Worm (Caenorhabditis elegans) whole organism, dauer: Measurements from ENCODE around the gene srt-28.

Experiments
- unc-62 ChIP-seq: sonication (generic microtip); optimal IDR thresholded peaks from 2 replicates; lab custom pipeline; 2017; ENCODE audit warnings: missing biosample characterization, missing genetic modification reagents, missing genetic modification characterization

The srt-28 gene

ce11 chrV:2727101-2727500 is 13.7 kb upstream of the srt-28 start, which contains the start of gene str-13:
Gene str-13, minus strand, starts transcription at chrV:2727201.
- TF ChIP-seq unc-62 (GFP tag; lab: Kevin White, UChicago) = no peak

- no peak for TF ChIP-seq unc-62 (GFP tag; lab: Kevin White, UChicago)
These were observed 11.8 kb upstream of the srt-28 start, which contains the start of gene srg-59 for ce11 chrV:2725225-2725624. Gene srg-59, minus strand, starts transcription at chrV:2725325.

DNA sequence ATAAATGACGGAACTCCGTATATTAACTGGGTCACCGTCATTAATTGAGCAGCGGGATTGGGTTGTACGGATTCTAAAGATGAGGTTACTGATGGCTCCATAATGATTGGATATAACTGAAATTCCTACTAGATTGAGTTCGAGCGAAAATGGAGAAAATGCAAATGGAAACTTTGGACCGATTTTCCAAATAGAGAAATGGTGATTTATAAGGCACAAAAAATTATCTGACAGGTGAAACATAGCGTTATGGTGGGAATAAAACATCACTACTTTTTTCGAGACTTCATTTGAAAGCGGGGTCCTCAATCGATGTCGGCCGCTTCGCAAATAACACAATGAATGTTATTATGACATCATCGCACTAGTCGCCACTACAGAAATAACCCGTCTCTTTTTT is 9.1 kb upstream of the srt-28 start, which contains the start of gene srg-60:
srg-60 (minus strand) TSS at position 101 of the 400 bp plus-strand sequence.
- TF ChIP-seq unc-62 (GFP tag; lab: Kevin White, UChicago) = no peak

ce11 chrV:2720763-2721162 is 7.3 kb upstream of the srt-28 start, which contains the start of gene srt-27:
Gene srt-27, minus strand, starts transcription at chrV:2720863.
- no peak for TF ChIP-seq unc-62 (GFP tag; lab: Kevin White, UChicago)

DNA sequence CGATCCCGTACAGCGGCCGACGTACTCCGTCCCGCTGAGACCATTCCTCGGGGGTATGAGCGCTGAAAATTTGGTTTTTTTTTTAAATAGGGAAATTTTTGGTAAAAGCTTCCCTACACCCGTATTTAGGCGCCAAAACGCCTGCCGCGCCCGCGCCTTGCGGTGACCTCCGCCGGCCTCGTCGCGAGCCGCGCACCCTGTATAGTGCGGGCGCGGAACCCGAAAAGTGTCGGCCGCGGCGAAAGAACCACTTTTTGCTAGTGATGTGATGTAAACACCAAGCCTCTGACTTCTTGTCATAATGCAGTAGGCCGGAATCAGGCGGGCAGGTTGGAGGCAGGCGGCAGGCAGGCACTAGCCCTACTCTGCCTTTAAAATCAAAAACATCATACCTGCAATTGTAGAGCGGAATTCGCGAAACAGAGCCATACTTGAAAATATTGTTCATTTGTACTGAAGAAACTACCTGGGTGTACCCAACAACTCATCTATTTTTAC is 5.3 kb upstream of the srt-28 start, which contains the start of gene srt-29:
srt-29 (minus strand) TSS at position 448 of the 498 bp plus-strand sequence.
- TF ChIP-seq unc-62 (GFP tag; lab: Kevin White, UChicago) = no peak

DNA sequence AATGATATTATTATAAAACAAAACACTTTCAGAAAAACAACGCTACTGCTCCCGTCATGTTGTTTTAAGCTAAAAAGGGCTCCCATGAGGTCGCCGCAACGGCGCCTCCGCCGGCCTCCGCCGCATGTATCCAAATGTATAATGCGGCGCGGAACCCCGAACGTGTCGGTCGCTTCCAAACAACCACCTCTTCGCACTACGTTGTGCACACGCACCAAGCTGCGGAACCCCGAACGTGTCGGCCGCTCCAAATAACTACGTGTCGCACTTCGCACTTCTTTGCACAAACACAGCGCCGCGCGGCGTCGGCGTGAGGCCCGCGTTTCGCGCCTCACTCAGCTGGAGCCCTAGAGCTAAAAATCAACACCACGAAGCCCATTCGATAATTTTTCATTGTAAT is 3.5 kb upstream of the srt-28 start:
- TF ChIP-seq unc-62 (GFP tag; lab: Kevin White, UChicago) = no peak

ce11 chrV:2711429-2711828 is 2.0 kb downstream of the srt-28 start, which contains the start of gene C24B9.3:
Gene C24B9.3, minus strand, starts transcription at chrV:2711599.
- TF ChIP-seq unc-62 (GFP tag; lab: Kevin White, UChicago) = no peak

- TF ChIP-seq unc-62 (GFP tag; lab: Kevin White, UChicago) = no peak
These were observed 3.2 kb downstream of the srt-28 start for ce11 chrV:2710192-2710591.

DNA sequence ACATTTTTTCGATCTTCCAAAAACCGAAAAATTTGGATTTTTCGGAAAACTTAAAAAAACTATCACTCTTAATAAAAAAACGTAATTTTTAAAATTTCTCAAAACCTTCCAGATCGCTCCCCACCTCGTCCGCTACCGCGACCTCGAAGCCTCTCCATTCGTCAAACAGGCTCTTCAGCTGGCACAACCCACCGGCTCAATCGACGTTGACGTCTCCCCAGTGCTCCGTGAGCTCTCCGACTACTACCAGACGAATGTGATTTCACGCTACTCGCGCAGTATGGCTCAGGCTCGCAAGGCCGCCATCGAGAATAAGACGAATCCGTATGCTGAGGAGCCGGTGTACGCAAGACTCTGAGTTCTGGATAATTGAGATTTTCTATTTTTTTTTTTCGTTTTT is 7.1 kb downstream of the srt-28 start:
- no peak for TF ChIP-seq unc-62 (GFP tag; lab: Kevin White, UChicago)

DNA sequence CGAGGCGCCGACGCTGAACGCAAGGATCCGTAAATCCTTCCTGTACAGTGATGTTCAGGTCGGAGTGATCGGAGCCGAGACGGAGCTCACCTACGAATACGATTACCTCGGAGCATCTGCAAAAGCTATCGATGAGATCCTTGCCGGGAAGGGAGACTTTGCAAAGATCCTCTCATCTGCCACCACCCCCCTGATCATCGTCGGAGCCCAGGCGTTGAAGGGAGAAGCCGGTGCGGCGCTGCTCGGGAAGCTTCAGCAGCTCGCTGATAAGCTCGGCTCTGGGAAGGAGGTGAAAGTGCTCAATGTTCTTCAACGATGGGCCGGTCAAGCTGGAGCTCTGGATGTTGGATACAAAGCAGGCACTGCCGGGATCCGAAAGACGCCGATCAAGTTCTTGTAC is 10.1 kb downstream of the srt-28 start:
- no peak for TF ChIP-seq unc-62 (GFP tag; lab: Kevin White, UChicago)

ce11 chrV:2702883-2703282 is 10.5 kb downstream of the srt-28 start:
- no peak for TF ChIP-seq unc-62 (GFP tag; lab: Kevin White, UChicago)

DNA sequence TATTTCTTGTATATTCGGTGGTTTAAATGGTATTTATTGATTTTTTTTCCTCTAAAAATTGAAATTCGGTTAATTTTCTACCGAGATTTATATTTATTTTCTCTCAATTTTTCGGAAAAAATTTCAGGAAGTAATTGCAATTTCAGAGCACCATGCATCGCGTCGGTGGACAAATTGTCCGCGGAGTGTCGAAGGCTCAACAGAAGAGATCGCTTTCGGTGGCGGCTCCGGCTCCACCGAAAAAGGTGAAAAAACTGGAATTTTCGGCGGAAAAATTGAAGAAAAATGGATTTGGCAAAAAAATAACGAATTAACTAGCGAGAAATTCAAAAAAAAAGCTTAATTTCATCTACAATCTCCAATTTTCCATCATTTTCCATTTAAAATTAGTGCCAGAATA is 14.6 kb downstream of the srt-28 start, which contains the start of gene nuo-5:
nuo-5 (plus strand) TSS at position 147 of the 400 bp plus-strand sequence.
- TF ChIP-seq unc-62 (GFP tag; lab: Kevin White, UChicago) = no peak

- TF ChIP-seq unc-62 (GFP tag; lab: Kevin White, UChicago) = no peak
These were observed 15.7 kb downstream of the srt-28 start for ce11 chrV:2697693-2698092.

DNA sequence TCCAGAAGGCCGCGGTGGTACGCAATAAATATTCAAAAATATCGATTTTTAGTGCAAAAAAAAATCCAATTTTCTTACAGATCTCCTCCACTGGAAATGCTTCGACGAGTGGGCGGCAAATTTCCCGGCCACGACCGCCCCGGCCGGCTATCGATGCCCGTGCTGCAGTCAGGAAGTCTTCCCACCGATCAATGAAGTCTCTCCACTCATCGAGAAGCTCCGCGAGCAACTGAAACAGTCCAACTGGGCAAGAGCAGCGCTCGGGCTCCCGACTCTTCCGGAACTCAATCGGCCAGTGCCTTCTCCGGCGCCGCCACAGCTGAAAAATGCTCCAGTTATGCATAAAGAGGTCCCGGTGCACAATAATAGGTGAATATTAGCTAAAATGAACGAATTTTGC is 17.5 kb downstream of the srt-28 start, which contains the start of gene Y45G12B.3:
Y45G12B.3 (minus strand) TSS at position 320 of the 400 bp plus-strand sequence.
- TF ChIP-seq unc-62 (GFP tag; lab: Kevin White, UChicago) = no peak

DNA sequence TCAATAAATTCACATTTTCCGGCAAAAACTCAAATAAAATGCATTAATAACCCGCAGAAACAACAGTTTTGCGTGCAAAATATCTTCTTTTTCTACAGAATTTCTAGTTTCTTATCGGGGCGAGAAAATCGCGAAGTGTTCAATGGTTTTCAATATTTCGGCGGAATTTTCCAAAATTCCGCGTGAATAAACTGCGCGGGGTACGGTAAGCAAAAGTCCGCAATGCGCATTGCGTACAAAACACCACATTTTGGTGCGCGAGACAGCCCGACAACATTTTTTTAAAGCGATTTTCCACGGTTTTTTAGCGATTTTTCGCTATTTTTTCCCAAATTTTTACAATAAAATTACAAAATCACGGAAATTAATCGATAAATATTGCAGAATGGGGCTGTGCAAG is 19.0 kb downstream of the srt-28 start, which contains the start of gene Y45G12B.2:
Y45G12B.2 (plus strand) TSS at position 383 of the 400 bp plus-strand sequence.
- no peak for TF ChIP-seq unc-62 (GFP tag; lab: Kevin White, UChicago)

DNA sequence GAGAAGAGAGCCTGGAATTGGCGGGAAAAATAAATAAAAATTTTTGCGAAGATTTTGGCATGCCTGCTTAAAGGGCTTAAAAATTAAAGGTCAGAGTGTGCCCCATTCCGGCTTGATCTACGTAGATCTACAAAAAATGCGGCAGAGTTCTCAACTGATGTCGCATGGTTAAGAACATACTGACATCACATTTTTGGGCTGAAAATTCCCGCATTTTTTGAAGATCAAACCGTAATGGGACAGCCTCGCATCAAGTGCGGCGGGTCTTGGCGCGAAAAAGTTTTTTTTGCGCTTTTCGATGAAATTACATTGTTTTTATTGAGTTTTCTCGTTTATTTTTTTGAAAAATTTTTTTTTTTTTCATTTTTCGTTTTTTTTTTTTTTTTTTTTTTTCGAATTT is 22.5 kb downstream of the srt-28 start:
- TF ChIP-seq unc-62 (GFP tag; lab: Kevin White, UChicago) = no peak

DNA sequence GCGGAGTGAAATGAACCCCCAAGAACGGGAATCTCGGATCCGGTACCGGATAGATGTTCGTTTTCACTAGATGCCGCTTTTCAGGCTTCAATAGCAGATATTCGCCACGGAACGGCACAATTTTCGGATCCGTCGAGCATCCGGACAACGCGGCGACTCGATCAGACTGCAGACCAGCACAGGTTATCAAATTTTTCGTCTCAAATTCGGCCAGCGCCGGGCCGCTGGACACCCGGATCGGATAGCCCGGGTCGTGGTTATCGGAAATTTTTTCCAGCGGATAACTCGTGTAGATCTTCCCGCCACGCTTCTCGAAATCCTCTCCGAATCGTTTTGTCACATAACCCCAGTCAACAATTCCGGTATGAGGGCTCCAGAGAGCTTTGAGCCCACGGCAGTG is 23.0 kb downstream of the srt-28 start:
- TF ChIP-seq unc-62 (GFP tag; lab: Kevin White, UChicago) = no peak
